Worm (Caenorhabditis elegans) whole organism, L1 larva: ENCODE results near the gene spig-3.
"Not testable (repeated sequence)": the region's sequence is repeated elsewhere in the genome, so short reads cannot be mapped to it uniquely, and the experiment has no call there.

Source experiments
- ama-1 ChIP-seq: fragments of 150-350 bp; optimal IDR thresholded peaks from 2 replicates; lab custom pipeline; 2014
- dpl-1 ChIP-seq, 3 experiments: fragments of 150-350 bp in 2 of 3; sonication (generic microtip) in 1 of 3; optimal IDR thresholded peaks; 2 replicates each; lab custom pipeline; 2014 to 2017; ENCODE audit warnings: missing biosample characterization in 3 of 3, missing genetic modification characterization in 3 of 3, missing genetic modification reagents in 3 of 3
- efl-1 ChIP-seq, 4 experiments: fragments of 150-350 bp; optimal IDR thresholded peaks in 3 of 4; peaks in 1 of 4; 1 replicate in 1 of 4; 2 replicates in 3 of 4; lab custom pipeline; 2014; ENCODE audit warnings: missing biosample characterization in 2 of 4, missing genetic modification characterization in 2 of 4, missing genetic modification reagents in 2 of 4
- elt-3 ChIP-seq, 6 experiments: fragments of 150-350 bp in 1 of 6; sonication (generic microtip); optimal IDR thresholded peaks; 2 replicates each; lab custom pipeline; 2017 to 2018; ENCODE audit warnings: missing biosample characterization in 6 of 6, missing genetic modification characterization in 6 of 6, inconsistent platforms in 1 of 6
- jun-1 ChIP-seq: fragments of 150-350 bp; optimal IDR thresholded peaks from 2 replicates; lab custom pipeline; 2014; ENCODE audit warnings: missing biosample characterization, missing genetic modification reagents, missing genetic modification characterization
- lin-39 ChIP-seq: fragments of 150-350 bp; optimal IDR thresholded peaks from 2 replicates; lab custom pipeline; 2014; ENCODE audit warnings: missing biosample characterization, missing genetic modification reagents, missing genetic modification characterization
- mdl-1 ChIP-seq, 2 experiments: fragments of 150-350 bp; optimal IDR thresholded peaks; 2 replicates each; lab custom pipeline; 2014 to 2017; ENCODE audit warnings: missing biosample characterization in 2 of 2, missing genetic modification characterization in 2 of 2, inconsistent platforms in 1 of 2
- unc-130 ChIP-seq: fragments of 150-350 bp; optimal IDR thresholded peaks from 2 replicates; lab custom pipeline; 2017; ENCODE audit warnings: missing biosample characterization, missing genetic modification characterization, inconsistent platforms
- unc-62 ChIP-seq: fragments of 150-350 bp; optimal IDR thresholded peaks from 2 replicates; lab custom pipeline; 2014; ENCODE audit warnings: missing biosample characterization, missing genetic modification reagents, missing genetic modification characterization
- ztf-11 ChIP-seq, 2 experiments: sonication (generic microtip); optimal IDR thresholded peaks; 2 replicates each; lab custom pipeline; 2016 to 2017; ENCODE audit warnings: missing genetic modification characterization in 2 of 2, missing biosample characterization in 1 of 2, missing compliant biosample characterization in 1 of 2

DNA sequence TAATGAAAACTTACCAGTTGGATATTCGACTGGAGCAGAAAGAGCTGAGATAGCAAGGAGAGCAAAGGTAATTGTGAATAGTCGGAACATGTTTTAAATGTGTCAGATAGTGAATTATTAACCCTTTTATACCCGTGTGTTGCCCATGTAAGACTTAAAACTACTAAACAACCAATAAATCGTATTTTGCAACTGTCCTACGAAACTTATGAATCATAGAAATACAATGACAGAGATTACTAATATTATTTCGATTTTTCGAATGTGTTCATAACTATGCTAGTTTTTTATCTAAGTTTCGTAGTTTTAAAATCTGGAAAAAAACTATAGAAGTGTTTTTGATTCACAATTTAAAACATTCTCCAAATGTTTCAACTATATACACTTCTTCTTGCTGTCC is 7.3 kb upstream of the spig-3 start, which contains the start of gene spig-4:
- TF ChIP-seq mdl-1 (tag; optimal IDR thresholded peaks at IDR 0.05; lab: Kevin White, UChicago); lin-39 (tag; lab: Kevin White, UChicago); jun-1 (tag; lab: Kevin White, UChicago); ama-1 (lab: Kevin White, UChicago); dpl-1 (GFP tag; optimal IDR thresholded peaks at IDR 0.05; lab: Kevin White, UChicago); efl-1 (optimal IDR thresholded peaks at IDR 0.05; lab: Kevin White, UChicago); efl-1 (GFP tag; optimal IDR thresholded peaks at IDR 0.05 in 1 of 2; lab: Kevin White, UChicago); ztf-11 (tag; optimal IDR thresholded peaks at IDR 0.05; lab: Kevin White, UChicago); unc-130 (tag; lab: Kevin White, UChicago); elt-3 (tag; optimal IDR thresholded peaks at IDR 0.05; lab: Kevin White, UChicago); unc-62 (GFP tag; lab: Kevin White, UChicago): not testable (repeated sequence)
